Worm (Caenorhabditis elegans): ENCODE measurements around the gene srab-7.

DNA sequence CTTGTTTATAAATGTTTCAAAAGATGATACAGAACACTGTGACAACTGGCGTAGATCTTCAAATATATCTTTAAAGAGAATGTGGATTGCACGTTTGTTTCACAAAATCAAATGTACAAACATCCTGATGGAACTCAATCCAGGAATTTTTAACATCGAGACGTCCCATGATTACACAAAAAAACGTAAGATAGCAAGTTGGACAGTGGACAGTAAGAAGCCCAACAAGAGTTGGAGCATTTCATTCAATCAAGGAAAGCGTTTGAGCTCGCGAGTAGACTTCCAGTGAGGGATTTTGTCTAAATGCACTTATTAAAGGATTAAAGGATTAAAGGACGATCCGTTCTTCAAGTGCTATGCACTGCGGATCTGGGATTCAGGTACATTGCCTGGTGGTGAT is 4.3 kb upstream of the srab-7 start, which contains the start of gene C36C5.12:
- no peak for TF ChIP-seq nhr-237 (tag; optimal IDR thresholded peaks at IDR 0.05)
- TF ChIP-seq ztf-4 (tag; optimal IDR thresholded peaks at IDR 0.05) = no peak

Measured in whole organism, L2 larva.